Fruit fly (Drosophila melanogaster): ENCODE results near the gene Or65b.

Gene Or65b

DNA sequence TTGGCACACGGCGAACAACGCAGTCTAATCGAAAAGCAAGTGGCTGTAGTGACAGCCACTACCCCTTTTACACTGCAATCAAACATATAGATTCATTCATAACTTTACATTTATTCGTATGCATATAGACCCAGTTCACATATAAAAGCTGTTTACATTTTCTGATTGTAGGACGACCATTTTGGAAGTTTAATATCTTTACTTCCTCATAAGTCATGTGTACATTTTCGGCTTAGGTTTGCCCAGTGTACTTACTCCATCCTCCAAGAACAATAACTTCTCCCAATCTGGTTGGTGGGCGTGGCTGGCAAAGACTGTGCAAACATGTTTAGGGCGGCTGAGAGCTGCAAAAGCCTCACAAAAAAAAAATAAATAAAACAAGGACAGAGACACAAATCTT lies 12.9 kb downstream of the Or65b start (continued):
- TF ChIP-seq lab (GFP tag; optimal IDR thresholded peaks at IDR 0.05) (peak; percentile 51), Rfx (GFP tag; IDR thresholded peaks at IDR 0.05) (peak; percentile 16; the same call in 1 of the 2 replicates), lmd (GFP tag; IDR thresholded peaks at IDR 0.05) (peak; percentile 24; the same call in 1 of the 2 replicates), CG17361 (GFP tag; IDR thresholded peaks at IDR 0.05) (no peak), CG15514 (GFP tag; optimal IDR thresholded peaks at IDR 0.05) (peak; percentile 25), Sox102F (GFP tag; optimal IDR thresholded peaks at IDR 0.05) (peak; percentile 5), CG33213 (GFP tag; optimal IDR thresholded peaks at IDR 0.05) (no peak), CG9215 (GFP tag; IDR thresholded peaks at IDR 0.05) (peak; percentile 11; the same call in 1 of the 2 replicates), Hmr (GFP tag; optimal IDR thresholded peaks at IDR 0.05) (peak; percentile 30), da (GFP tag; optimal IDR thresholded peaks at IDR 0.05) (no peak), dysf (GFP tag; IDR thresholded peaks at IDR 0.05) (0 out of 3 replicates have a peak, but pooled peaks have one; percentile 34), CG11723 (GFP tag; optimal IDR thresholded peaks at IDR 0.05) (no peak), Blimp-1 (GFP tag; optimal IDR thresholded peaks at IDR 0.05) (peak; percentile 0), CG16813 (GFP tag; IDR thresholded peaks at IDR 0.05; ENCODE audit: partially characterized antibody) (no peak), gcm2 (GFP tag; optimal IDR thresholded peaks at IDR 0.05) (no peak), CG3281 (GFP tag; optimal IDR thresholded peaks at IDR 0.05) (no peak), CG18764 (GFP tag; optimal IDR thresholded peaks at IDR 0.05) (no peak), Asciz (GFP tag; optimal IDR thresholded peaks at IDR 0.05) (peak; percentile 10), CG12769 (tag; optimal IDR thresholded peaks at IDR 0.05) (peak; percentile 12), CG18262 (tag; optimal IDR thresholded peaks at IDR 0.05) (peak; percentile 4), CG6654 (GFP tag; optimal IDR thresholded peaks at IDR 0.05) (no peak), Fer1 (GFP tag; optimal IDR thresholded peaks at IDR 0.05) (peak; percentile 34), CG14441 (GFP tag; IDR thresholded peaks at IDR 0.05) (0 out of 2 replicates have a peak, but pooled peaks have one; percentile 7), crp (GFP tag; optimal IDR thresholded peaks at IDR 0.05) (no peak), CG17359 (tag; optimal IDR thresholded peaks at IDR 0.05) (peak; percentile 9), CG9727 (GFP tag; optimal IDR thresholded peaks at IDR 0.05) (peak; percentile 26), pan (optimal IDR thresholded peaks at IDR 0.05) (no peak), pan (GFP tag; optimal IDR thresholded peaks at IDR 0.05 in 1 of 2, IDR thresholded peaks at IDR 0.05 in 1 of 2) (peak in 1 of 2 experiments; percentile 8), salm (tag; optimal IDR thresholded peaks at IDR 0.05) (no peak), CG2712 (tag; optimal IDR thresholded peaks at IDR 0.05) (peak; percentile 27), Med (GFP tag) (peak; percentile 64), H15 (GFP tag; IDR thresholded peaks at IDR 0.05) (no peak), toy (GFP tag; IDR thresholded peaks at IDR 0.05) (no peak), sens (GFP tag) (peak; percentile 52), Meics (GFP tag; optimal IDR thresholded peaks at IDR 0.05) (no peak), CG10979 (tag; optimal IDR thresholded peaks at IDR 0.05) (peak; percentile 18), CG30431 (GFP tag; optimal IDR thresholded peaks at IDR 0.05) (no peak), CG12659 (GFP tag; optimal IDR thresholded peaks at IDR 0.05) (no peak), row (GFP tag; IDR thresholded peaks at IDR 0.05) (peak; percentile 42; the same call in 2 of the 3 replicates), Hr51 (GFP tag; optimal IDR thresholded peaks at IDR 0.05) (no peak), Rx (GFP tag; IDR thresholded peaks at IDR 0.05) (0 out of 2 replicates have a peak, but pooled peaks have one; percentile 8), CG16815 (GFP tag; optimal IDR thresholded peaks at IDR 0.05) (no peak), CG8290 (GFP tag; optimal IDR thresholded peaks at IDR 0.05) (no peak), CG8290 (tag; optimal IDR thresholded peaks at IDR 0.05) (peak in 1 of 2 experiments; percentile 13), repo (GFP tag; optimal IDR thresholded peaks at IDR 0.05) (no peak), Pdp1 (GFP tag; optimal IDR thresholded peaks at IDR 0.05) (no peak), p53 (GFP tag; optimal IDR thresholded peaks at IDR 0.05) (no peak), CG8359 (GFP tag; optimal IDR thresholded peaks at IDR 0.05; ENCODE audit: borderline replicate concordance) (no peak), CG2120 (GFP tag; optimal IDR thresholded peaks at IDR 0.05) (peak; percentile 35), prd (optimal IDR thresholded peaks at IDR 0.05) (no peak), prd (GFP tag; IDR thresholded peaks at IDR 0.05) (no peak)
